Worm (Caenorhabditis elegans): Measurements from ENCODE around the gene Y57A10A.4.

Gene Y57A10A.4

ce11 chrII:12102365-12102764, 49.4 kb upstream of the Y57A10A.4 start (continued):
- no peak for TF ChIP-seq sdz-38 (tag; optimal IDR thresholded peaks at IDR 0.05)
- no peak for TF ChIP-seq nhr-27 (tag; optimal IDR thresholded peaks at IDR 0.05)
- TF ChIP-seq ztf-3 (GFP tag; optimal IDR thresholded peaks at IDR 0.05) = peak; percentile 67
- peak; percentile 88 for TF ChIP-seq somi-1 (GFP tag; optimal IDR thresholded peaks at IDR 0.05)
- TF ChIP-seq akir-1 (GFP tag; optimal IDR thresholded peaks at IDR 0.05) = no peak
- TF ChIP-seq ztf-18 (tag; optimal IDR thresholded peaks at IDR 0.05) = peak; percentile 45
- no peak for TF ChIP-seq F57C9.4 (tag; optimal IDR thresholded peaks at IDR 0.05)
- no peak for TF ChIP-seq F39B2.1 (GFP tag; IDR thresholded peaks at IDR 0.05)
- TF ChIP-seq rpc-1 (optimal IDR thresholded peaks at IDR 0.05) = peak; percentile 56
- TF ChIP-seq rpc-1 (tag; optimal IDR thresholded peaks at IDR 0.05) = no peak
- no peak for TF ChIP-seq sptf-2 (GFP tag; optimal IDR thresholded peaks at IDR 0.05)
- TF ChIP-seq lir-1 (GFP tag; conservative IDR thresholded peaks at IDR 0.05) = peak; percentile 70; the same call in 1 of the 2 replicates
- TF ChIP-seq attf-6 (GFP tag; IDR thresholded peaks at IDR 0.05) = no peak
- peak; percentile 87 for TF ChIP-seq C06A6.2 (GFP tag; conservative IDR thresholded peaks at IDR 0.05)
- TF ChIP-seq dpff-1 (tag; optimal IDR thresholded peaks at IDR 0.05) = no peak
- TF ChIP-seq cebp-2 (GFP tag; IDR thresholded peaks at IDR 0.05) = no peak
- TF ChIP-seq B0336.3 (GFP tag; IDR thresholded peaks at IDR 0.05) = peak; percentile 89
- TF ChIP-seq tbx-9 (tag; optimal IDR thresholded peaks at IDR 0.05; ENCODE audit: borderline replicate concordance) = no peak
- TF ChIP-seq ceh-79 (tag; optimal IDR thresholded peaks at IDR 0.05) = no peak
- TF ChIP-seq F22D6.2 (tag; optimal IDR thresholded peaks at IDR 0.05) = peak; percentile 77
- TF ChIP-seq lsl-1 (GFP tag; optimal IDR thresholded peaks at IDR 0.05) = no peak
- peak; percentile 96 for TF ChIP-seq hmg-1.2 (GFP tag; IDR thresholded peaks at IDR 0.05)
- peak; percentile 96 for TF ChIP-seq lin-40 (tag; optimal IDR thresholded peaks at IDR 0.05)
- no peak for TF ChIP-seq egl-44 (GFP tag; IDR thresholded peaks at IDR 0.05)
- TF ChIP-seq hlh-12 (tag; optimal IDR thresholded peaks at IDR 0.05) = no peak
- TF ChIP-seq nhr-90 (tag; optimal IDR thresholded peaks at IDR 0.05) = peak; percentile 43
- TF ChIP-seq chd-7 (tag; optimal IDR thresholded peaks at IDR 0.05) = peak; percentile 84
- TF ChIP-seq lin-26 (GFP tag; IDR thresholded peaks at IDR 0.05) = no peak
- no peak for TF ChIP-seq hrde-1 (tag; optimal IDR thresholded peaks at IDR 0.05; ENCODE audit: borderline replicate concordance)
- peak; percentile 94 for TF ChIP-seq attf-5 (GFP tag; optimal IDR thresholded peaks at IDR 0.05)
- 0 out of 2 replicates have a peak, but pooled peaks have one; percentile 42 for TF ChIP-seq cebp-1 (GFP tag; IDR thresholded peaks at IDR 0.05)
- peak; percentile 85 for TF ChIP-seq cebp-1 (tag; optimal IDR thresholded peaks at IDR 0.05)
- TF ChIP-seq F10E7.11 (tag; optimal IDR thresholded peaks at IDR 0.05) = peak; percentile 25
- TF ChIP-seq mel-28 (tag; optimal IDR thresholded peaks at IDR 0.05; ENCODE audit: borderline replicate concordance) = peak; percentile 50

ce11 chrII:12107840-12108239, 43.9 kb upstream of the Y57A10A.4 start, which contains the start of gene Y17G7B.18:
Gene Y17G7B.18 (minus strand): TSS chrII:12107857.
- peak; percentile 76 for TF ChIP-seq attf-5 (GFP tag; optimal IDR thresholded peaks at IDR 0.05)
- no peak for TF ChIP-seq ztf-18 (tag; optimal IDR thresholded peaks at IDR 0.05)
- no peak for TF ChIP-seq F10E7.11 (tag; optimal IDR thresholded peaks at IDR 0.05)
- TF ChIP-seq fkh-3 (tag; optimal IDR thresholded peaks at IDR 0.05) = no peak
- TF ChIP-seq let-526 (GFP tag; IDR thresholded peaks at IDR 0.05) = no peak
- no peak for TF ChIP-seq nhr-120 (GFP tag; IDR thresholded peaks at IDR 0.05)
- TF ChIP-seq zim-3 (tag; optimal IDR thresholded peaks at IDR 0.05) = no peak
- TF ChIP-seq hmg-20 (GFP tag; IDR thresholded peaks at IDR 0.05) = no peak
- peak; percentile 90 for TF ChIP-seq lin-54 (GFP tag; optimal IDR thresholded peaks at IDR 0.05)
- peak; percentile 37; the same call in 1 of the 2 replicates for TF ChIP-seq cebp-1 (GFP tag; IDR thresholded peaks at IDR 0.05)
- TF ChIP-seq cebp-1 (tag; optimal IDR thresholded peaks at IDR 0.05) = peak; percentile 94
- TF ChIP-seq lin-40 (tag; optimal IDR thresholded peaks at IDR 0.05) = peak; percentile 42
- no peak for TF ChIP-seq akir-1 (GFP tag; optimal IDR thresholded peaks at IDR 0.05)
- TF ChIP-seq pbrm-1 (GFP tag; IDR thresholded peaks at IDR 0.05) = peak; percentile 19; the same call in 1 of the 2 replicates
- peak; percentile 84 for TF ChIP-seq efl-1 (GFP tag; optimal IDR thresholded peaks at IDR 0.05)
- no peak for TF ChIP-seq K12H6.12 (tag; optimal IDR thresholded peaks at IDR 0.05)
- TF ChIP-seq hlh-26 (GFP tag; conservative IDR thresholded peaks at IDR 0.05) = no peak
- 0 out of 2 replicates have a peak, but pooled peaks have one; percentile 2 for TF ChIP-seq zfh-2 (GFP tag; conservative IDR thresholded peaks at IDR 0.05)
- peak; percentile 11; the same call in 1 of the 2 replicates for TF ChIP-seq hmg-1.2 (GFP tag; IDR thresholded peaks at IDR 0.05)
- no peak for TF ChIP-seq repo-1 (tag; optimal IDR thresholded peaks at IDR 0.05)
- peak; percentile 32; the same call in 1 of the 2 replicates for TF ChIP-seq dox-1 (GFP tag; IDR thresholded peaks at IDR 0.05)
- TF ChIP-seq egl-44 (GFP tag; IDR thresholded peaks at IDR 0.05) = no peak
- TF ChIP-seq dpl-1 (GFP tag; optimal IDR thresholded peaks at IDR 0.05) = peak; percentile 85
- TF ChIP-seq unc-62 (GFP tag; optimal IDR thresholded peaks at IDR 0.05) = no peak
